Fruit fly (Drosophila melanogaster) whole organism: Measurements from ENCODE around the gene CG3009.

Experiments used
- pan ChIP-seq: fragments of >200 bp; optimal IDR thresholded peaks from 2 replicates; lab custom pipeline; 2017
- psq ChIP-seq: fragments of >200 bp; optimal IDR thresholded peaks from 2 replicates; lab custom pipeline; 2017
- usp ChIP-seq: fragments of >200 bp; optimal IDR thresholded peaks from 2 replicates; lab custom pipeline; 2017; ENCODE audit warnings: missing biosample characterization, missing genetic modification characterization, mixed read lengths

DNA sequence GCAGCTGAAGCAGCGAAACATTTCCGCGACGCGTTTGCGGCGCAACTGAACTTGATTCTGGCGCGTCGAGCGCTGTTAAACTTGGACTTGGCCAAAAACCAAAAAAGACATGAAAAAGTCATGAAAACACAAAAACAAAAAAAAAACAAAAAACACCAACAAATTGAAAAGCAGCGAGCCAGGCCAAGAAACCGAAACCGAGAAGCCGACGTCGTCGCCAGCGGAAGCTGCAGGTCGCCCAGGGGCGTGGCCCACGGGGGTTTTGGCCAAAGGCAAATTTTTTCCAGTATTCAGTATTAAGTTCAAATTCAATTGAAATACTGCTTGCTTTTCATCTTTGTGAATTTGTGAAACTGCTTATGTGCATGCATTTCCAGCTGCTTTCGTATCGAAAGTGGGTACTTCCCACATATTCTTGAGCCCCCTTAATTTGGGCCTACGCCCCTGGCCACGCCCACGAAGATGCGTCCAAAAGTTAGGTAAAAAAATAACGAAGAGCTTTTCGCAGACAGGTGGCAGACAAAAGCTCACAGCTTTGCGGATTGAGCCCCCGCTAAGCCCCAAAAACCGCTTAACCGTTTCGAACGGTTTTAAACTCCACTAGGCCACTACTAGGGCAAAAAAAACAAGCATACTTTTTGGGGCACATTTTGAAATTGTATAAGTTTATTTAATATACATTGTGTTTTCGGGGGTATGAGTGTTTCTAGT, at the start of gene CG3009:
- TF ChIP-seq psq, result no peak
- TF ChIP-seq usp (GFP tag; lab: Kevin White, UChicago), result no peak
- TF ChIP-seq pan (lab: Kevin White, UChicago), result no peak
